Worm (Caenorhabditis elegans) whole organism, midembryonic: ENCODE measurements around the gene acs-11.

Source experiments
- T22C8.4 ChIP-seq: fragments of 200-800 bp; sonication (Bioruptor generic); IDR thresholded peaks from 2 replicates; pipeline ENCODE4 v1.3.6; 2022; ENCODE audit warnings: missing genetic modification characterization, missing compliant biosample characterization
- cog-1 ChIP-seq: sonication (generic microtip); optimal IDR thresholded peaks from 2 replicates; lab custom pipeline; 2016; ENCODE audit warnings: missing genetic modification characterization, missing compliant biosample characterization
- med-1 ChIP-seq: sonication (generic microtip); optimal IDR thresholded peaks from 2 replicates; lab custom pipeline; 2017; ENCODE audit warnings: missing genetic modification characterization, mild to moderate bottlenecking, missing compliant biosample characterization, antibody characterized with exemption, missing genetic modification reagents; ENCODE audit not compliant: insufficient read depth
- ref-1 ChIP-seq: fragments of 200-800 bp; sonication (Bioruptor generic); conservative IDR thresholded peaks from 2 replicates; pipeline ENCODE4 v1.3.6; 2022; ENCODE audit warnings: missing genetic modification reagents, missing genetic modification characterization, missing compliant biosample characterization
- tab-1 ChIP-seq: fragments of 200-800 bp; sonication (Bioruptor generic); IDR thresholded peaks from 2 replicates; pipeline ENCODE4 v1.3.6; 2022; ENCODE audit warnings: missing genetic modification characterization, missing compliant biosample characterization
- ztf-29 ChIP-seq: fragments of 200-800 bp; sonication (Bioruptor generic); IDR thresholded peaks from 2 replicates; pipeline ENCODE4 v1.3.6; 2022; ENCODE audit warnings: missing genetic modification reagents, missing genetic modification characterization, missing compliant biosample characterization

DNA sequence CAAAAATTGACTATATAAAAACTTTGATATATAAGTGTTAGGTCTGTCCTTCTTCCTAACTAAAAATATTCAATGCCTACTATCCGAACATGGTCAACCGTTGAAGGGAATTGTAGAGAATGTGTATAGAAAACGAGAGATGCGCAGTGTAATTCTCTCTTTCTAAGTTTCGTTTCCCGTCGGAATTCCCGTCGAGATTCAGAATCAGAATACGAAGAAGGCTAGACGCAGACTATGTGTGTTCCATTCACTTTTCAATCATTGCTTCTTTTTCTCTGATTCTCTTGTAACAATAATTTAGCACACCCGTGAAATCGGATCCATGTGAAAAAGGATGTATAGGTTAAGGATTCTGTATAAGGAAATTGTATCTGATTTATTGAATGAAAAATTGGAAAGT lies 7.5 kb upstream of the acs-11 start:
- TF ChIP-seq ztf-29 (GFP tag; lab: Robert Waterston, UW) (no peak), tab-1 (GFP tag; lab: Robert Waterston, UW) (no peak), cog-1 (tag; lab: Kevin White, UChicago) (no peak), ref-1 (GFP tag; lab: Robert Waterston, UW) (no peak), T22C8.4 (GFP tag; lab: Robert Waterston, UW) (no peak), med-1 (GFP tag; lab: Kevin White, UChicago) (no peak)
